Worm (Caenorhabditis elegans): ENCODE data around the gene F28A10.4.

- TF ChIP-seq ets-7 (tag; optimal IDR thresholded peaks at IDR 0.05) (no peak), ama-1 (optimal IDR thresholded peaks at IDR 0.05) (no peak), tbx-37 (GFP tag; conservative IDR thresholded peaks at IDR 0.05) (no peak), flt-1 (GFP tag; IDR thresholded peaks at IDR 0.05) (no peak)
Observed at ce11 chrII:888024-888423, 44.0 kb downstream of the F28A10.4 start, which contains the start of gene T07D3.4.

All from whole organism, early embryonic.